Worm (Caenorhabditis elegans) whole organism, mixed stage, embryonic: ENCODE data around the gene F21C10.10.

ENCODE experiments used
- ceh-39 ChIP-seq: fragments of 150-350 bp; optimal IDR thresholded peaks from 2 replicates; lab custom pipeline; 2014; ENCODE audit warnings: missing biosample characterization, missing genetic modification characterization
- ceh-43 ChIP-seq: fragments of 200-800 bp; sonication (Bioruptor generic); optimal IDR thresholded peaks from 2 replicates; lab custom pipeline; 2018; ENCODE audit warnings: mild to moderate bottlenecking, missing genetic modification characterization, moderate library complexity, missing compliant biosample characterization
- drap-1 ChIP-seq: fragments of 200-800 bp; sonication (Bioruptor generic); optimal IDR thresholded peaks from 3 replicates; lab custom pipeline; 2018; ENCODE audit warnings: mild to moderate bottlenecking, missing genetic modification characterization, missing compliant biosample characterization
- flh-1 ChIP-seq: fragments of 200-800 bp; sonication (Bioruptor generic); optimal IDR thresholded peaks from 2 replicates; lab custom pipeline; 2018; ENCODE audit warnings: mild to moderate bottlenecking, missing genetic modification characterization, moderate library complexity, missing compliant biosample characterization
- hlh-1 ChIP-seq: fragments of 150-350 bp; optimal IDR thresholded peaks from 2 replicates; lab custom pipeline; 2014; ENCODE audit warnings: missing biosample characterization, missing genetic modification reagents, missing genetic modification characterization
- lin-13 ChIP-seq: fragments of 150-350 bp; optimal IDR thresholded peaks from 2 replicates; lab custom pipeline; 2014; ENCODE audit warnings: missing biosample characterization, missing genetic modification characterization
- unc-120 ChIP-seq: sonication (generic microtip); optimal IDR thresholded peaks from 2 replicates; lab custom pipeline; 2017; ENCODE audit warnings: missing genetic modification characterization, missing compliant biosample characterization; ENCODE audit not compliant: poor library complexity, severe bottlenecking
- unc-39 ChIP-seq: fragments of 150-350 bp; optimal IDR thresholded peaks from 2 replicates; lab custom pipeline; 2014; ENCODE audit warnings: missing biosample characterization, missing genetic modification characterization
- zip-8 ChIP-seq: fragments of 150-350 bp; optimal IDR thresholded peaks from 2 replicates; lab custom pipeline; 2014; ENCODE audit warnings: missing biosample characterization, missing genetic modification characterization
- ztf-11 ChIP-seq: fragments of 150-350 bp; optimal IDR thresholded peaks from 2 replicates; lab custom pipeline; 2014; ENCODE audit warnings: missing biosample characterization, missing genetic modification characterization

The F21C10.10 gene

ce11 chrV:9146196-9146595, 50.1 kb downstream of the F21C10.10 start:
- TF ChIP-seq drap-1 (GFP tag; lab: Kevin White, UChicago) (no peak), ceh-43 (GFP tag; lab: Kevin White, UChicago) (no peak), hlh-1 (tag; lab: Kevin White, UChicago) (no peak), ztf-11 (tag; lab: Kevin White, UChicago) (no peak), flh-1 (no peak), zip-8 (tag; lab: Kevin White, UChicago) (no peak), lin-13 (tag; lab: Kevin White, UChicago) (no peak), unc-120 (tag; lab: Kevin White, UChicago) (no peak), unc-39 (tag; lab: Kevin White, UChicago) (no peak), ceh-39 (tag; lab: Kevin White, UChicago) (no peak)
